Worm (Caenorhabditis elegans) whole organism, L4 larva: Measurements from ENCODE around the gene ceh-86.

Source experiments
- F10B5.3 ChIP-seq: sonication (generic microtip); optimal IDR thresholded peaks from 2 replicates; lab custom pipeline; 2016; ENCODE audit warnings: mild to moderate bottlenecking, missing genetic modification characterization, missing compliant biosample characterization
- F26F4.8 ChIP-seq: fragments of 200-800 bp; sonication (Bioruptor generic); conservative IDR thresholded peaks from 2 replicates; pipeline ENCODE4 v1.3.6; 2022; ENCODE audit warnings: missing genetic modification characterization, missing compliant biosample characterization
- F37D6.2 ChIP-seq: sonication (generic microtip); optimal IDR thresholded peaks from 2 replicates; lab custom pipeline; 2016; ENCODE audit warnings: mild to moderate bottlenecking, missing genetic modification characterization, missing compliant biosample characterization
- R02D3.7 ChIP-seq: fragments of 150-350 bp; sonication (generic microtip); optimal IDR thresholded peaks from 3 replicates; lab custom pipeline; 2014; ENCODE audit warnings: missing biosample characterization, missing genetic modification characterization
- attf-4 ChIP-seq: sonication (generic microtip); optimal IDR thresholded peaks from 3 replicates; lab custom pipeline; 2017; ENCODE audit warnings: missing biosample characterization, missing genetic modification characterization
- ceh-28 ChIP-seq: fragments of 150-350 bp; optimal IDR thresholded peaks from 2 replicates; lab custom pipeline; 2014; ENCODE audit warnings: missing biosample characterization, missing genetic modification reagents, missing genetic modification characterization
- ceh-32 ChIP-seq: sonication (generic microtip); optimal IDR thresholded peaks from 2 replicates; lab custom pipeline; 2016; ENCODE audit warnings: mild to moderate bottlenecking, missing genetic modification characterization, missing compliant biosample characterization; ENCODE audit not compliant: poor library complexity
- ceh-62 ChIP-seq: sonication (generic microtip); optimal IDR thresholded peaks from 2 replicates; lab custom pipeline; 2017; ENCODE audit warnings: missing biosample characterization, missing genetic modification characterization
- ces-1 ChIP-seq: fragments of 150-350 bp; sonication (generic microtip); optimal IDR thresholded peaks from 4 replicates; lab custom pipeline; 2014; ENCODE audit warnings: missing biosample characterization, missing genetic modification reagents, missing genetic modification characterization
- cey-2 ChIP-seq: sonication (generic microtip); optimal IDR thresholded peaks from 3 replicates; lab custom pipeline; 2017; ENCODE audit warnings: missing genetic modification characterization, mild to moderate bottlenecking, missing compliant biosample characterization, antibody characterized with exemption, borderline replicate concordance; ENCODE audit not compliant: insufficient read depth
- ctbp-1 ChIP-seq: fragments of 200-800 bp; sonication (Bioruptor generic); IDR thresholded peaks from 2 replicates; pipeline ENCODE4 v1.3.6; 2022; ENCODE audit warnings: missing genetic modification reagents, missing genetic modification characterization, missing compliant biosample characterization
- daf-16 ChIP-seq, 3 experiments: sonication (generic microtip); optimal IDR thresholded peaks; 2 replicates each; lab custom pipeline; 2016 to 2017; ENCODE audit warnings: missing genetic modification characterization in 3 of 3, missing genetic modification reagents in 3 of 3, mild to moderate bottlenecking in 2 of 3, missing compliant biosample characterization in 2 of 3, missing biosample characterization in 1 of 3, moderate library complexity in 1 of 3
- daf-8 ChIP-seq: fragments of 200-800 bp; sonication (Bioruptor generic); IDR thresholded peaks from 2 replicates; pipeline ENCODE4 v1.3.6; 2022; ENCODE audit warnings: missing genetic modification characterization, missing compliant biosample characterization
- dve-1 ChIP-seq: sonication (generic microtip); optimal IDR thresholded peaks from 2 replicates; lab custom pipeline; 2017; ENCODE audit warnings: antibody characterized with exemption, mild to moderate bottlenecking, missing genetic modification characterization, missing compliant biosample characterization; ENCODE audit not compliant: insufficient read depth
- egl-27 ChIP-seq: sonication (generic microtip); optimal IDR thresholded peaks from 3 replicates; lab custom pipeline; 2017; ENCODE audit warnings: missing biosample characterization, missing genetic modification reagents, missing genetic modification characterization
- gei-8 ChIP-seq: fragments of 200-800 bp; sonication (Bioruptor generic); optimal IDR thresholded peaks from 2 replicates; lab custom pipeline; 2018; ENCODE audit warnings: mild to moderate bottlenecking, missing genetic modification characterization, missing compliant biosample characterization
- jun-1 ChIP-seq: fragments of 150-350 bp; optimal IDR thresholded peaks from 2 replicates; lab custom pipeline; 2014; ENCODE audit warnings: missing biosample characterization, missing genetic modification reagents, missing genetic modification characterization
- lin-13 ChIP-seq: fragments of 150-350 bp; optimal IDR thresholded peaks from 2 replicates; lab custom pipeline; 2014; ENCODE audit warnings: missing biosample characterization, missing genetic modification reagents, missing genetic modification characterization
- lin-15B ChIP-seq: fragments of 150-350 bp; sonication (generic microtip); optimal IDR thresholded peaks from 3 replicates; lab custom pipeline; 2014; ENCODE audit warnings: missing biosample characterization, missing genetic modification characterization
- madf-9 ChIP-seq: fragments of 200-800 bp; sonication (Bioruptor generic); conservative IDR thresholded peaks from 2 replicates; pipeline ENCODE4 v1.3.6; 2022; ENCODE audit warnings: missing genetic modification reagents, missing genetic modification characterization, missing compliant biosample characterization
- mdt-29 ChIP-seq: fragments of 200-800 bp; sonication (Bioruptor generic); IDR thresholded peaks from 2 replicates; pipeline ENCODE4 v1.3.6; 2022; ENCODE audit warnings: missing genetic modification reagents, missing genetic modification characterization, missing compliant biosample characterization
- mes-2 ChIP-seq: sonication (generic microtip); optimal IDR thresholded peaks from 2 replicates; lab custom pipeline; 2016; ENCODE audit warnings: missing genotype, mild to moderate bottlenecking, missing genetic modification characterization, missing compliant biosample characterization; ENCODE audit not compliant: poor library complexity, severe bottlenecking
- mxl-3 ChIP-seq: fragments of 200-800 bp; sonication (Bioruptor generic); optimal IDR thresholded peaks from 2 replicates; lab custom pipeline; 2018; ENCODE audit warnings: mild to moderate bottlenecking, missing genetic modification characterization, missing compliant biosample characterization
- nhr-111 ChIP-seq: fragments of 200-800 bp; sonication (Bioruptor generic); optimal IDR thresholded peaks from 2 replicates; lab custom pipeline; 2018; ENCODE audit warnings: mild to moderate bottlenecking, missing genetic modification characterization, missing compliant biosample characterization
- pqm-1 ChIP-seq: sonication (generic microtip); optimal IDR thresholded peaks from 2 replicates; lab custom pipeline; 2017; ENCODE audit warnings: missing biosample characterization, missing genetic modification characterization
- rbr-2 ChIP-seq: sonication (generic microtip); optimal IDR thresholded peaks from 2 replicates; lab custom pipeline; 2016; ENCODE audit warnings: missing genotype, missing genetic modification characterization, missing compliant biosample characterization
- saeg-2 ChIP-seq: fragments of 200-800 bp; sonication (Bioruptor generic); IDR thresholded peaks from 2 replicates; pipeline ENCODE4 v1.3.6; 2022; ENCODE audit warnings: missing genetic modification reagents, missing genetic modification characterization, missing compliant biosample characterization
- tra-1 ChIP-seq: fragments of 200-800 bp; sonication (Bioruptor generic); IDR thresholded peaks from 2 replicates; pipeline ENCODE4 v1.3.6; 2022; ENCODE audit warnings: missing genetic modification reagents, missing genetic modification characterization, missing compliant biosample characterization
- unc-62 ChIP-seq, 3 experiments: fragments of 150-350 bp in 1 of 3; sonication (generic microtip); optimal IDR thresholded peaks in 2 of 3; peaks in 1 of 3; 1 replicate in 1 of 3; 2 replicates in 2 of 3; lab custom pipeline; 2014 to 2017; ENCODE audit warnings: missing biosample characterization in 3 of 3, missing genetic modification characterization in 3 of 3, missing genetic modification reagents in 3 of 3, missing genotype in 1 of 3
- zfp-2 ChIP-seq: sonication (generic microtip); optimal IDR thresholded peaks from 2 replicates; lab custom pipeline; 2016; ENCODE audit warnings: mild to moderate bottlenecking, missing genetic modification characterization, missing compliant biosample characterization
- zfp-3 ChIP-seq: fragments of 200-800 bp; sonication (Bioruptor generic); conservative IDR thresholded peaks from 2 replicates; pipeline ENCODE4 v1.3.6; 2022; ENCODE audit warnings: missing genetic modification reagents, missing genetic modification characterization, missing compliant biosample characterization
- zip-11 ChIP-seq: fragments of 200-800 bp; sonication (Bioruptor generic); IDR thresholded peaks from 2 replicates; pipeline ENCODE4 v1.3.6; 2022; ENCODE audit warnings: missing genetic modification characterization, missing compliant biosample characterization
- zip-2 ChIP-seq: fragments of 150-350 bp; optimal IDR thresholded peaks from 2 replicates; lab custom pipeline; 2014; ENCODE audit warnings: missing biosample characterization, missing genetic modification characterization
- ztf-11 ChIP-seq: fragments of 150-350 bp; optimal IDR thresholded peaks from 2 replicates; lab custom pipeline; 2014; ENCODE audit warnings: missing biosample characterization, missing genetic modification characterization
- ztf-7 ChIP-seq: fragments of 150-350 bp; optimal IDR thresholded peaks from 2 replicates; lab custom pipeline; 2014; ENCODE audit warnings: missing biosample characterization, missing genetic modification characterization

The ceh-86 gene

DNA sequence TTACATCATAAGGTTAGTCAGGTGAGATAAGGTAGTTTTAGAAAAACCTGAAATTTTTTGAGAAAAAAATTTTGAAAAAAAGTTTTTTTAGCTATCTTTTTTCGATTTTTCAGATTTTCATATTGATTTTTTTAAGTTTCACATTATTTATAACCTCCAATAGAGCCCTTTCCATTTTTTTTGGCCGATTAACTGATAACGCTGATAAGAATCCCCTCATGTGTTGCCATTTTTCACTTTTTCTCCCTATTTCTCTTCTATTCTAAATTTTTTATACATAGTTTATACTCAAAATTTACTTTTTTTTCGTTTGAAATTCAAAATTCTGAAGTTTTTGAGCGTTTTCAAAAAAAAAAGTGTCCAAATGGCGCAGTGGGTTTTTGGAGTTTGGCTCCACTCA is 6.3 kb upstream of the ceh-86 start:
- TF ChIP-seq zip-2 (tag; lab: Kevin White, UChicago): no peak
- TF ChIP-seq F37D6.2 (tag; lab: Kevin White, UChicago): no peak
- TF ChIP-seq daf-16 (GFP tag; optimal IDR thresholded peaks at IDR 0.05; lab: Kevin White, UChicago): no peak
- peak; percentile 2 for TF ChIP-seq daf-16 (tag; optimal IDR thresholded peaks at IDR 0.05; lab: Kevin White, UChicago)
- TF ChIP-seq ceh-62: no peak
- no peak for TF ChIP-seq nhr-111
- TF ChIP-seq attf-4: no peak
- TF ChIP-seq ctbp-1 (GFP tag; lab: Robert Waterston, UW): no peak
- peak; percentile 71 for TF ChIP-seq pqm-1 (tag; lab: Kevin White, UChicago)

DNA sequence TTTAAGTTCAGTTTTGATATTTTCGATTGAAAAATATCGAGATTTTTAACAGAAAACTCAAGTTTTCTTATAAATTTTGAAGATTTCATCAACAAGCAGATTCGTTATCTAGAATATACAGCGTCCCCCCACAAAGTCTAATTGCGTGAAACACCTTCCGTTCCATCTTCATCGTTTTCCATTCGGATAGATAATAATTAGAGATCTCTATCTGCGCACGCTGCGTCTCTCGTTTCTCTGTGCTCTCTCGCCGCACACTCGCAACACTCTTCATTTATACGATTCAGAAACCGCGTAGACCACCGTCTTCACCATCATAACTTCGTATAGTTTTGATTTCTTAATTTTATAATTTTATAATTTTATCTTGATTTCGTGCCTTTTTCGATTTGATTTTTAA is 4.9 kb upstream of the ceh-86 start:
- TF ChIP-seq unc-62 (GFP tag; optimal IDR thresholded peaks at IDR 0.05 in 1 of 2; lab: Kevin White, UChicago): peak in 1 of 2 experiments; percentile 37
- TF ChIP-seq unc-62 (tag; optimal IDR thresholded peaks at IDR 0.05; lab: Kevin White, UChicago): no peak
- TF ChIP-seq jun-1: no peak
- no peak for TF ChIP-seq zfp-2 (tag; lab: Kevin White, UChicago)

DNA sequence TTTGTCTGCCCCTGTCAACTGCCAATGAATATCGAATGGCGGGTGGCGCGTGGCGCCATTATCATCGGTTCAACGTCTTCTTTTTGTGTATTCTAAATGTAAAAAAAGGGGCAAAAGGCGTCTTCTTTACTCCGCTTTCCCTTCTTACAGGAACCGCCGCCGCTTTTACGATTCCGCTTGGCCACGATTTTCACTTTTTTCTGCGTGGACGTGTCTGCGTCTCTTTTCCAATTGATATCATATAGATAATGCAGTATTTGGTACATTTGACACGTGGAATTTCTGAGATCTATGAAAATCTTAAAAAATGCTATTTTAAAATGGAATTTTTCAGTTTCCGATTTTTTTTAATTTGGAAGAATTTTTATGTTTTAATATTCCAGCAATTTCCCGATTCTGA is 3.7 kb upstream of the ceh-86 start:
- TF ChIP-seq zip-11 (GFP tag; lab: Robert Waterston, UW) (no peak), ztf-11 (tag; lab: Kevin White, UChicago) (no peak), egl-27 (tag; lab: Kevin White, UChicago) (no peak), dve-1 (tag; lab: Kevin White, UChicago) (no peak), R02D3.7 (tag; lab: Kevin White, UChicago) (no peak), daf-8 (no peak), zfp-3 (GFP tag; lab: Robert Waterston, UW) (no peak), mxl-3 (GFP tag; lab: Kevin White, UChicago) (peak; percentile 9), jun-1 (no peak)

- TF ChIP-seq unc-62 (GFP tag; optimal IDR thresholded peaks at IDR 0.05 in 1 of 2; lab: Kevin White, UChicago) (peak in 1 of 2 experiments; percentile 57), unc-62 (tag; optimal IDR thresholded peaks at IDR 0.05; lab: Kevin White, UChicago) (no peak), gei-8 (GFP tag; lab: Kevin White, UChicago) (no peak), ceh-28 (tag; lab: Kevin White, UChicago) (no peak), egl-27 (tag; lab: Kevin White, UChicago) (no peak), mes-2 (tag; lab: Kevin White, UChicago) (no peak), daf-16 (GFP tag; optimal IDR thresholded peaks at IDR 0.05; lab: Kevin White, UChicago) (no peak), daf-16 (tag; optimal IDR thresholded peaks at IDR 0.05; lab: Kevin White, UChicago) (peak; percentile 80)
Measured at ce11 chrII:2422427-2422826, 9.4 kb downstream of the ceh-86 start.

- TF ChIP-seq ceh-32 (tag; lab: Kevin White, UChicago) (no peak), tra-1 (GFP tag; lab: Robert Waterston, UW) (no peak), R02D3.7 (tag; lab: Kevin White, UChicago) (no peak), saeg-2 (GFP tag; lab: Robert Waterston, UW) (no peak), F10B5.3 (no peak), F26F4.8 (GFP tag; lab: Robert Waterston, UW) (no peak), ces-1 (GFP tag; lab: Kevin White, UChicago) (no peak), daf-8 (no peak), lin-13 (GFP tag; lab: Kevin White, UChicago) (no peak), mdt-29 (no peak), cey-2 (no peak), ztf-7 (no peak), ztf-11 (tag; lab: Kevin White, UChicago) (no peak), madf-9 (no peak), lin-15B (no peak), rbr-2 (no peak), zip-11 (GFP tag; lab: Robert Waterston, UW) (no peak)
Measured at ce11 chrII:2421905-2422304, 10.0 kb downstream of the ceh-86 start, which contains the start of gene F42G2.2. Gene F42G2.2, plus strand, starts transcription at chrII:2422205.
